Worm (Caenorhabditis elegans) whole organism, young adult: ENCODE results near the gene T25C12.3.

Source experiments
- dox-1 ChIP-seq: fragments of 200-800 bp; sonication (Bioruptor generic); IDR thresholded peaks from 2 replicates; pipeline ENCODE4 v1.3.6; 2022; ENCODE audit warnings: missing genetic modification reagents, missing genetic modification characterization, missing compliant biosample characterization
- rec-8 ChIP-seq, 2 experiments: sonication (generic microtip); optimal IDR thresholded peaks; 2 replicates each; lab custom pipeline; 2016; ENCODE audit warnings: mild to moderate bottlenecking in 2 of 2, missing genetic modification characterization in 2 of 2, missing genetic modification reagents in 2 of 2, missing genotype in 2 of 2, missing biosample characterization in 1 of 2, missing compliant biosample characterization in 1 of 2, moderate library complexity in 1 of 2

ce11 chrX:11465215-11465614 lies 34.6 kb downstream of the T25C12.3 start, which contains the start of gene lin-14:
- TF ChIP-seq dox-1 (GFP tag; lab: Robert Waterston, UW) (peak; percentile 33; the same call in 1 of the 2 replicates), rec-8 (tag; optimal IDR thresholded peaks at IDR 0.05; lab: Kevin White, UChicago) (no peak)
